Worm (Caenorhabditis elegans) whole organism, L2 larva: ENCODE results near the gene gmap-2.
A peak's percentile ranks its signal among the peaks of the same experiment; 100 is the strongest.

Experiments used
- F13H6.1 ChIP-seq: sonication (generic microtip); optimal IDR thresholded peaks from 2 replicates; lab custom pipeline; 2016; ENCODE audit warnings: missing genetic modification characterization, missing compliant biosample characterization
- R02D3.7 ChIP-seq: fragments of 150-350 bp; optimal IDR thresholded peaks from 2 replicates; lab custom pipeline; 2014; ENCODE audit warnings: missing biosample characterization, missing genetic modification characterization
- ZK546.5 ChIP-seq: sonication (generic microtip); optimal IDR thresholded peaks from 2 replicates; lab custom pipeline; 2017; ENCODE audit warnings: missing biosample characterization, missing genetic modification characterization
- alr-1 ChIP-seq: fragments of 150-350 bp; optimal IDR thresholded peaks from 2 replicates; lab custom pipeline; 2014; ENCODE audit warnings: missing biosample characterization, missing genetic modification characterization
- aly-2 ChIP-seq: fragments of 150-350 bp; optimal IDR thresholded peaks from 2 replicates; lab custom pipeline; 2014; ENCODE audit warnings: missing biosample characterization, missing genetic modification characterization
- ama-1 ChIP-seq: fragments of 150-350 bp; optimal IDR thresholded peaks from 2 replicates; lab custom pipeline; 2018; ENCODE audit warnings: inconsistent platforms
- ceh-82 ChIP-seq: fragments of 150-350 bp; optimal IDR thresholded peaks from 2 replicates; lab custom pipeline; 2014; ENCODE audit warnings: missing biosample characterization, missing genetic modification characterization
- crh-2 ChIP-seq: sonication (generic microtip); optimal IDR thresholded peaks from 2 replicates; lab custom pipeline; 2017; ENCODE audit warnings: missing biosample characterization, missing genetic modification characterization
- egl-27 ChIP-seq: sonication (generic microtip); optimal IDR thresholded peaks from 3 replicates; lab custom pipeline; 2017; ENCODE audit warnings: missing biosample characterization, missing genetic modification reagents, missing genetic modification characterization
- elt-1 ChIP-seq: fragments of 150-350 bp; optimal IDR thresholded peaks from 2 replicates; lab custom pipeline; 2014; ENCODE audit warnings: missing biosample characterization, missing genetic modification characterization
- fos-1 ChIP-seq: fragments of 150-350 bp; optimal IDR thresholded peaks from 2 replicates; lab custom pipeline; 2014; ENCODE audit warnings: missing biosample characterization, missing genetic modification characterization
- gmeb-1 ChIP-seq: fragments of 150-350 bp; optimal IDR thresholded peaks from 2 replicates; lab custom pipeline; 2014; ENCODE audit warnings: missing biosample characterization, missing genetic modification characterization
- lin-11 ChIP-seq: fragments of 150-350 bp; sonication (generic microtip); optimal IDR thresholded peaks from 2 replicates; lab custom pipeline; 2014; ENCODE audit warnings: missing biosample characterization, missing genetic modification characterization, inconsistent platforms, mixed read lengths
- lsy-2 ChIP-seq, 2 experiments: fragments of 150-350 bp in 1 of 2; sonication (generic microtip) in 1 of 2; optimal IDR thresholded peaks; 2 replicates each; lab custom pipeline; 2014 to 2017; ENCODE audit warnings: missing biosample characterization in 2 of 2, missing genetic modification characterization in 2 of 2
- mab-5 ChIP-seq: fragments of 150-350 bp; optimal IDR thresholded peaks from 2 replicates; lab custom pipeline; 2014; ENCODE audit warnings: missing biosample characterization, missing genetic modification characterization
- mdl-1 ChIP-seq, 2 experiments: fragments of 150-350 bp in 1 of 2; sonication (generic microtip) in 1 of 2; optimal IDR thresholded peaks; 2 replicates each; lab custom pipeline; 2017; ENCODE audit warnings: missing biosample characterization in 2 of 2, missing genetic modification characterization in 2 of 2
- nhr-10 ChIP-seq: sonication (generic microtip); optimal IDR thresholded peaks from 2 replicates; lab custom pipeline; 2017; ENCODE audit warnings: missing biosample characterization, missing genetic modification characterization
- nhr-11 ChIP-seq: fragments of 150-350 bp; optimal IDR thresholded peaks from 2 replicates; lab custom pipeline; 2014; ENCODE audit warnings: missing biosample characterization, missing genetic modification characterization
- nhr-12 ChIP-seq: fragments of 150-350 bp; optimal IDR thresholded peaks from 2 replicates; lab custom pipeline; 2014; ENCODE audit warnings: missing biosample characterization, missing genetic modification characterization
- nhr-129 ChIP-seq: fragments of 150-350 bp; optimal IDR thresholded peaks from 2 replicates; lab custom pipeline; 2014; ENCODE audit warnings: missing biosample characterization, missing genetic modification characterization
- nhr-23 ChIP-seq: fragments of 150-350 bp; optimal IDR thresholded peaks from 2 replicates; lab custom pipeline; 2014; ENCODE audit warnings: missing biosample characterization, missing genetic modification reagents, missing genetic modification characterization
- nhr-237 ChIP-seq: fragments of 150-350 bp; optimal IDR thresholded peaks from 2 replicates; lab custom pipeline; 2014; ENCODE audit warnings: missing biosample characterization, missing genetic modification characterization
- nhr-6 ChIP-seq: fragments of 150-350 bp; optimal IDR thresholded peaks from 2 replicates; lab custom pipeline; 2014; ENCODE audit warnings: missing biosample characterization, missing genetic modification characterization
- nhr-77 ChIP-seq: fragments of 150-350 bp; optimal IDR thresholded peaks from 2 replicates; lab custom pipeline; 2014; ENCODE audit warnings: missing biosample characterization, missing genetic modification characterization
- peb-1 ChIP-seq: fragments of 150-350 bp; optimal IDR thresholded peaks from 2 replicates; lab custom pipeline; 2014; ENCODE audit warnings: missing biosample characterization, missing genetic modification characterization
- sem-4 ChIP-seq: fragments of 150-350 bp; optimal IDR thresholded peaks from 2 replicates; lab custom pipeline; 2014; ENCODE audit warnings: missing biosample characterization, missing genetic modification reagents, missing genetic modification characterization
- skn-1 ChIP-seq: sonication (generic microtip); optimal IDR thresholded peaks from 2 replicates; lab custom pipeline; 2017; ENCODE audit warnings: missing biosample characterization, missing genetic modification characterization
- sma-3 ChIP-seq: sonication (generic microtip); optimal IDR thresholded peaks from 2 replicates; lab custom pipeline; 2016; ENCODE audit warnings: missing genetic modification reagents, missing genetic modification characterization, missing compliant biosample characterization
- sma-9 ChIP-seq, 2 experiments: fragments of 150-350 bp in 1 of 2; sonication (generic microtip) in 1 of 2; optimal IDR thresholded peaks; 2 replicates each; lab custom pipeline; 2014 to 2016; ENCODE audit warnings: missing genetic modification characterization in 2 of 2, mild to moderate bottlenecking in 1 of 2, missing biosample characterization in 1 of 2, missing compliant biosample characterization in 1 of 2, missing genetic modification reagents in 1 of 2, moderate library complexity in 1 of 2
- unc-39 ChIP-seq: fragments of 150-350 bp; optimal IDR thresholded peaks from 2 replicates; lab custom pipeline; 2014; ENCODE audit warnings: missing biosample characterization, missing genetic modification characterization
- unc-62 ChIP-seq: fragments of 150-350 bp; optimal IDR thresholded peaks from 2 replicates; lab custom pipeline; 2014; ENCODE audit warnings: missing biosample characterization, missing genetic modification reagents, missing genetic modification characterization
- zag-1 ChIP-seq: fragments of 150-350 bp; optimal IDR thresholded peaks from 2 replicates; lab custom pipeline; 2014; ENCODE audit warnings: missing biosample characterization, missing genetic modification characterization
- ztf-1 ChIP-seq: fragments of 200-800 bp; sonication (Bioruptor generic); conservative IDR thresholded peaks from 2 replicates; pipeline ENCODE4 v1.3.6; 2022; ENCODE audit warnings: missing genetic modification characterization, missing compliant biosample characterization
- ztf-11 ChIP-seq: sonication (generic microtip); optimal IDR thresholded peaks from 2 replicates; lab custom pipeline; 2017; ENCODE audit warnings: missing biosample characterization, missing genetic modification characterization

gmap-2 gene

DNA sequence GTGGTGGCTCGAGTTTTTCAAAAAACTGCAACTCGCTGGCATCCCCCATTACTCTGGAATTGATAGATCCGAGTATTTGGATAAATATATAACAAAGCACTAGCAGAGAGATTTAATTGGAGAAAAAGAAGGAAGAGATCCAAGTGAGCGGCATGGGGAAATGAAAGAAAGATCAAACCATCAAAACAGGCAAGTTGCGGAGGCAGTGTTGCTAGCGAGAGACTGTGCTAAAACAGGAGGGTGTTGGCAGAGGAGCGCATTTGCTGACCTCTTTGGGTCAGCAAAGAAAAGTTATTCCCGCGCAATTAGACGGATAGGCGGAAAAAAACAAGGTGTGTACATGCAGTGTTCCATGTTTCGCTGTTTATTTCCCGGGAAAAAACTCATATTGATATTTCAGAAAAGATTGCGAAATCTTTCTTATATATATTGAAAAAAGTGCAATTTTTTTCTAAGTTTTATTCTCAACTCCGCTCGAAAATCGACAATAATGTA lies 32.6 kb upstream of the gmap-2 start, which contains the start of gene ppk-3 (continued):
- TF ChIP-seq ama-1 = no peak
- peak; percentile 63 for TF ChIP-seq fos-1 (tag; lab: Kevin White, UChicago)
- TF ChIP-seq nhr-12 (tag; lab: Kevin White, UChicago) = no peak
- peak; percentile 12 to 84 for TF ChIP-seq lsy-2 (tag; optimal IDR thresholded peaks at IDR 0.05; lab: Kevin White, UChicago)
- TF ChIP-seq peb-1 (tag; lab: Kevin White, UChicago) = no peak
- TF ChIP-seq ztf-11 (tag; lab: Kevin White, UChicago) = no peak
- peak; percentile 51 for TF ChIP-seq mab-5
- no peak for TF ChIP-seq ztf-1 (GFP tag; lab: Robert Waterston, UW)

ce11 chrX:12965163-12965562 lies 22.1 kb upstream of the gmap-2 start, which contains the start of gene frpr-2:
Gene frpr-2, plus strand, starts transcription at chrX:12965463.
- TF ChIP-seq gmeb-1 (tag; lab: Kevin White, UChicago) = no peak
- no peak for TF ChIP-seq nhr-11 (tag; lab: Kevin White, UChicago)
- TF ChIP-seq nhr-6 (tag; lab: Kevin White, UChicago) = no peak
- TF ChIP-seq sma-3 (GFP tag; lab: Kevin White, UChicago) = no peak
- TF ChIP-seq unc-39 (tag; lab: Kevin White, UChicago) = no peak
- TF ChIP-seq lin-11 (tag; lab: Kevin White, UChicago) = no peak
- no peak for TF ChIP-seq zag-1
- TF ChIP-seq nhr-129 (tag; lab: Kevin White, UChicago) = no peak
- TF ChIP-seq alr-1 (tag; lab: Kevin White, UChicago) = no peak

- TF ChIP-seq zag-1 (no peak), ZK546.5 (tag; lab: Kevin White, UChicago) (no peak), lsy-2 (tag; optimal IDR thresholded peaks at IDR 0.05; lab: Kevin White, UChicago) (no peak), sem-4 (tag; lab: Kevin White, UChicago) (no peak), egl-27 (tag; lab: Kevin White, UChicago) (no peak), gmeb-1 (tag; lab: Kevin White, UChicago) (no peak), nhr-6 (tag; lab: Kevin White, UChicago) (no peak), mdl-1 (tag; optimal IDR thresholded peaks at IDR 0.05; lab: Kevin White, UChicago) (no peak), nhr-12 (tag; lab: Kevin White, UChicago) (no peak)
- TF ChIP-seq, all 48 proteins: peak for 0
Observed at ce11 chrX:12958897-12959296, 15.8 kb upstream of the gmap-2 start.

DNA sequence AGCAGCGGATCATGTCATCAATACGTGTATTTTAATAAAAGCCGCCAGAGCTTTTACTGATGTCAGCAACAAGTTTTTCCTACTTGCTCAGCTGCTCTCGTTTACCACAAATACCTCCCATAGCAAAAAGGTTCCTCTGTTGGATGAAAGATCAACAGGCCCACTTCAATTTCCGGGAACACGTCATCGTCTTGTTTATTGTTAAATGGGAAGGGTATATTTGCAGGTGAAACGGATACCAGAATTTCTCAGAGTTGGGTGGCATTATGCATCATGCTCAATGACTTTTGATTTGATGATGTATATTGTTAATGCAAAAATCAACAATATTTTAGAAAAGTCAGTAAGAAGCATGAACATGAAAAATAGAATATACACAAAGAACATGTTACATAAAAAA lies 8.1 kb upstream of the gmap-2 start:
- TF ChIP-seq ceh-82 (tag; lab: Kevin White, UChicago) (no peak), unc-62 (GFP tag; lab: Kevin White, UChicago) (no peak), alr-1 (tag; lab: Kevin White, UChicago) (no peak), egl-27 (tag; lab: Kevin White, UChicago) (no peak), crh-2 (tag; lab: Kevin White, UChicago) (no peak), R02D3.7 (no peak), sma-9 (GFP tag; optimal IDR thresholded peaks at IDR 0.05; lab: Kevin White, UChicago) (no peak), sma-9 (tag; optimal IDR thresholded peaks at IDR 0.05; lab: Kevin White, UChicago) (no peak), elt-1 (tag; lab: Kevin White, UChicago) (no peak), nhr-23 (tag; lab: Kevin White, UChicago) (no peak), nhr-12 (tag; lab: Kevin White, UChicago) (no peak)

DNA sequence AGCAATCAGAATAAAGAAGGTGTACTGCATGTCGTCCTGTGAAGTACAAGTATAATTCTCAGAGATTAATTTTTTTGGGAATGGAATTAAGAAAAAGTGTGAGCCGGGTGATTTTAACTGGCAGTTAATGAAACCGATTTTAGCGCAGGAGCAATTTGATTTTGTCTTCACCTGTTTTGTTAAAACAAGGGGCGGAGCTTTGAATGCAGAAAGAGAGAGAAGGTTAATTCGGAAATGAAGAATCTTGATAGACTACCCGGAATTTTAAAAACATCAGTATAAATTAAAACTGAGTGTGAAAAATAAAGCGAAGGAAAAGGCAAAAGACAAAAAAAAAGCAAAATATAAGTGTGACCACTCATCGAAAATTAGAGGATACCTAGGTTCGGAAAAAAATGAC lies 3.5 kb upstream of the gmap-2 start, which contains the start of gene C05E7.3:
Gene C05E7.3, minus strand, starts transcription at position 101 of the 400 bp plus-strand sequence.
- TF ChIP-seq mab-5 = no peak
- no peak for TF ChIP-seq lin-11 (tag; lab: Kevin White, UChicago)
- no peak for TF ChIP-seq peb-1 (tag; lab: Kevin White, UChicago)
- TF ChIP-seq unc-62 (GFP tag; lab: Kevin White, UChicago) = no peak
- no peak for TF ChIP-seq nhr-237 (tag; lab: Kevin White, UChicago)
- TF ChIP-seq F13H6.1 (tag; lab: Kevin White, UChicago) = no peak
- no peak for TF ChIP-seq elt-1 (tag; lab: Kevin White, UChicago)
- no peak for TF ChIP-seq skn-1
- no peak for TF ChIP-seq nhr-12 (tag; lab: Kevin White, UChicago)
- TF ChIP-seq sma-9 (GFP tag; optimal IDR thresholded peaks at IDR 0.05; lab: Kevin White, UChicago) = no peak
- TF ChIP-seq sma-9 (tag; optimal IDR thresholded peaks at IDR 0.05; lab: Kevin White, UChicago) = no peak
- no peak for TF ChIP-seq aly-2
- no peak for TF ChIP-seq nhr-77
- TF ChIP-seq nhr-10 (tag; lab: Kevin White, UChicago) = no peak
- TF ChIP-seq unc-39 (tag; lab: Kevin White, UChicago) = no peak
